Worm (Caenorhabditis elegans) whole organism, early embryonic: ENCODE measurements around the gene mrpl-46.

ENCODE experiments used
- B0310.2 ChIP-seq: sonication (generic microtip); optimal IDR thresholded peaks from 2 replicates; lab custom pipeline; 2016; ENCODE audit warnings: mild to moderate bottlenecking, missing genetic modification characterization, missing compliant biosample characterization
- F13C5.2 ChIP-seq: sonication (generic microtip); optimal IDR thresholded peaks from 2 replicates; lab custom pipeline; 2017; ENCODE audit warnings: mild to moderate bottlenecking, missing genetic modification characterization, inconsistent platforms, missing compliant biosample characterization
- aly-1 ChIP-seq: sonication (generic microtip); optimal IDR thresholded peaks from 2 replicates; lab custom pipeline; 2016; ENCODE audit warnings: missing genetic modification characterization, missing compliant biosample characterization
- ama-1 ChIP-seq: fragments of 150-350 bp; optimal IDR thresholded peaks from 2 replicates; lab custom pipeline; 2014
- ceh-13 ChIP-seq: fragments of 200-800 bp; sonication (Bioruptor generic); optimal IDR thresholded peaks from 2 replicates; lab custom pipeline; 2018; ENCODE audit warnings: mild to moderate bottlenecking, missing genetic modification characterization, missing compliant biosample characterization
- ceh-36 ChIP-seq: sonication (generic microtip); optimal IDR thresholded peaks from 2 replicates; lab custom pipeline; 2016; ENCODE audit warnings: missing genetic modification characterization, inconsistent platforms, missing compliant biosample characterization
- ets-7 ChIP-seq: sonication (generic microtip); optimal IDR thresholded peaks from 2 replicates; lab custom pipeline; 2016; ENCODE audit warnings: missing genotype, missing genetic modification characterization, missing compliant biosample characterization
- flt-1 ChIP-seq: fragments of 200-800 bp; sonication (Bioruptor generic); IDR thresholded peaks from 2 replicates; pipeline ENCODE4 v1.3.6; 2022; ENCODE audit warnings: missing genetic modification characterization, missing compliant biosample characterization
- hmbx-1 ChIP-seq: sonication (generic microtip); optimal IDR thresholded peaks from 2 replicates; lab custom pipeline; 2016; ENCODE audit warnings: mild to moderate bottlenecking, missing genetic modification characterization, missing compliant biosample characterization
- hmg-4 ChIP-seq: fragments of 200-800 bp; sonication (Bioruptor generic); optimal IDR thresholded peaks from 2 replicates; lab custom pipeline; 2018; ENCODE audit warnings: mild to moderate bottlenecking, missing genetic modification characterization, missing compliant biosample characterization
- hnd-1 ChIP-seq: sonication (generic microtip); optimal IDR thresholded peaks from 2 replicates; lab custom pipeline; 2016; ENCODE audit warnings: missing genetic modification characterization, missing compliant biosample characterization
- pes-1 ChIP-seq: fragments of 200-800 bp; sonication (Bioruptor generic); IDR thresholded peaks from 2 replicates; pipeline ENCODE4 v1.3.6; 2022; ENCODE audit warnings: missing genetic modification reagents, missing genetic modification characterization, missing compliant biosample characterization
- scrt-1 ChIP-seq: fragments of 200-800 bp; sonication (Bioruptor generic); IDR thresholded peaks from 2 replicates; pipeline ENCODE4 v1.3.6; 2022; ENCODE audit warnings: missing genetic modification characterization, missing compliant biosample characterization
- sea-1 ChIP-seq: fragments of 200-800 bp; sonication (Bioruptor generic); conservative IDR thresholded peaks from 2 replicates; pipeline ENCODE4 v1.3.6; 2022; ENCODE audit warnings: missing genetic modification characterization, missing compliant biosample characterization
- tbx-11 ChIP-seq: fragments of 200-800 bp; sonication (Bioruptor generic); IDR thresholded peaks from 2 replicates; pipeline ENCODE4 v1.3.6; 2022; ENCODE audit warnings: missing genetic modification characterization, missing compliant biosample characterization
- tbx-37 ChIP-seq: fragments of 200-800 bp; sonication (Bioruptor generic); conservative IDR thresholded peaks from 2 replicates; pipeline ENCODE4 v1.3.6; 2022; ENCODE audit warnings: missing genetic modification reagents, missing genetic modification characterization, missing compliant biosample characterization
- tra-4 ChIP-seq: sonication (generic microtip); optimal IDR thresholded peaks from 2 replicates; lab custom pipeline; 2017; ENCODE audit warnings: missing genetic modification characterization, missing compliant biosample characterization

The mrpl-46 gene

ce11 chrIV:804802-805201 lies 4.2 kb downstream of the mrpl-46 start, which contains the start of gene Y55F3BL.4:
Gene Y55F3BL.4 (plus strand): TSS chrIV:805102.
- TF ChIP-seq ceh-13 (GFP tag; lab: Kevin White, UChicago) (no peak), tbx-37 (GFP tag; lab: Robert Waterston, UW) (no peak), hnd-1 (no peak), F13C5.2 (no peak), ets-7 (tag; lab: Kevin White, UChicago) (no peak), tra-4 (tag; lab: Kevin White, UChicago) (no peak), scrt-1 (GFP tag; lab: Robert Waterston, UW) (no peak), hmg-4 (GFP tag; lab: Kevin White, UChicago) (no peak), B0310.2 (tag; lab: Kevin White, UChicago) (no peak), ceh-36 (tag; lab: Kevin White, UChicago) (no peak), flt-1 (no peak), aly-1 (no peak)

- TF ChIP-seq ama-1 (lab: Kevin White, UChicago) (no peak), ceh-13 (GFP tag; lab: Kevin White, UChicago) (no peak), pes-1 (GFP tag; lab: Robert Waterston, UW) (0 out of 2 replicates have a peak, but pooled peaks have one; percentile 6)
Measured at ce11 chrIV:805693-806092, 5.1 kb downstream of the mrpl-46 start.

- TF ChIP-seq sea-1 (GFP tag; lab: Robert Waterston, UW) (no peak), ceh-13 (GFP tag; lab: Kevin White, UChicago) (no peak), ama-1 (lab: Kevin White, UChicago) (no peak), flt-1 (no peak), aly-1 (no peak), ceh-36 (tag; lab: Kevin White, UChicago) (no peak), scrt-1 (GFP tag; lab: Robert Waterston, UW) (no peak), pes-1 (GFP tag; lab: Robert Waterston, UW) (no peak), hmbx-1 (tag; lab: Kevin White, UChicago) (no peak), ets-7 (tag; lab: Kevin White, UChicago) (no peak), hmg-4 (GFP tag; lab: Kevin White, UChicago) (no peak), tbx-37 (GFP tag; lab: Robert Waterston, UW) (no peak), tbx-11 (GFP tag; lab: Robert Waterston, UW) (no peak), B0310.2 (tag; lab: Kevin White, UChicago) (no peak), F13C5.2 (no peak), tra-4 (tag; lab: Kevin White, UChicago) (no peak), hnd-1 (no peak)
Measured at ce11 chrIV:807027-807516, 6.5 kb downstream of the mrpl-46 start, which contains the start of gene Y55F3BL.6. Gene Y55F3BL.6 (minus strand): TSS chrIV:807077.

ce11 chrIV:813341-813740 lies 12.7 kb downstream of the mrpl-46 start:
- TF ChIP-seq tbx-11 (GFP tag; lab: Robert Waterston, UW) (peak; percentile 61; the same call in 1 of the 2 replicates), sea-1 (GFP tag; lab: Robert Waterston, UW) (0 out of 2 replicates have a peak, but pooled peaks have one; percentile 24), pes-1 (GFP tag; lab: Robert Waterston, UW) (peak; percentile 78), flt-1 (peak; percentile 63)

ce11 chrIV:817879-818278 lies 17.3 kb downstream of the mrpl-46 start:
- peak; percentile 52; the same call in 1 of the 2 replicates for TF ChIP-seq scrt-1 (GFP tag; lab: Robert Waterston, UW)
- no peak for TF ChIP-seq ceh-36 (tag; lab: Kevin White, UChicago)

ce11 chrIV:824854-825253 lies 24.2 kb downstream of the mrpl-46 start, which contains the start of gene zipt-15:
Gene zipt-15 (minus strand): TSS chrIV:824954.
- TF ChIP-seq tbx-11 (GFP tag; lab: Robert Waterston, UW) = no peak
- TF ChIP-seq ceh-13 (GFP tag; lab: Kevin White, UChicago) = no peak
- TF ChIP-seq scrt-1 (GFP tag; lab: Robert Waterston, UW) = no peak
- TF ChIP-seq aly-1 = no peak
- TF ChIP-seq ama-1 (lab: Kevin White, UChicago) = no peak
- no peak for TF ChIP-seq tbx-37 (GFP tag; lab: Robert Waterston, UW)
- no peak for TF ChIP-seq hnd-1

- TF ChIP-seq ama-1 (lab: Kevin White, UChicago) = no peak
Measured at ce11 chrIV:826145-826544, 25.5 kb downstream of the mrpl-46 start.

- peak; percentile 41; the same call in 1 of the 2 replicates for TF ChIP-seq flt-1
- TF ChIP-seq ama-1 (lab: Kevin White, UChicago) = no peak
- TF ChIP-seq F13C5.2 = peak; percentile 22
Measured at ce11 chrIV:828427-828826, 27.8 kb downstream of the mrpl-46 start.

- TF ChIP-seq ceh-36 (tag; lab: Kevin White, UChicago) = no peak
- TF ChIP-seq tbx-11 (GFP tag; lab: Robert Waterston, UW) = no peak
- no peak for TF ChIP-seq pes-1 (GFP tag; lab: Robert Waterston, UW)
- no peak for TF ChIP-seq B0310.2 (tag; lab: Kevin White, UChicago)
- no peak for TF ChIP-seq hmg-4 (GFP tag; lab: Kevin White, UChicago)
- TF ChIP-seq hmbx-1 (tag; lab: Kevin White, UChicago) = no peak
- TF ChIP-seq aly-1 = no peak
- no peak for TF ChIP-seq hnd-1
- TF ChIP-seq ceh-13 (GFP tag; lab: Kevin White, UChicago) = no peak
- no peak for TF ChIP-seq ets-7 (tag; lab: Kevin White, UChicago)
- TF ChIP-seq ama-1 (lab: Kevin White, UChicago) = no peak
- TF ChIP-seq flt-1 = no peak
- TF ChIP-seq tra-4 (tag; lab: Kevin White, UChicago) = no peak
- TF ChIP-seq sea-1 (GFP tag; lab: Robert Waterston, UW) = no peak
- TF ChIP-seq tbx-37 (GFP tag; lab: Robert Waterston, UW) = no peak
- TF ChIP-seq scrt-1 (GFP tag; lab: Robert Waterston, UW) = no peak
- no peak for TF ChIP-seq F13C5.2
Measured at ce11 chrIV:829107-829506, 28.5 kb downstream of the mrpl-46 start.
